Fruit fly (Drosophila melanogaster): ENCODE measurements around the gene CG17652.

Gene CG17652

dm6 chr2L:1708110-1708509 lies 24.0 kb downstream of the CG17652 start:
- TF ChIP-seq psq (GFP tag; optimal IDR thresholded peaks at IDR 0.05) (no peak), Hnf4 (GFP tag; optimal IDR thresholded peaks at IDR 0.05) (no peak), HLH106 (tag; optimal IDR thresholded peaks at IDR 0.05) (no peak), Vsx2 (GFP tag; optimal IDR thresholded peaks at IDR 0.05; ENCODE audit: partially characterized antibody) (no peak), sv (GFP tag; optimal IDR thresholded peaks at IDR 0.05) (no peak), Dfd (GFP tag; optimal IDR thresholded peaks at IDR 0.05) (no peak), h (GFP tag; optimal IDR thresholded peaks at IDR 0.05) (no peak), Dif (GFP tag; optimal IDR thresholded peaks at IDR 0.05; ENCODE audit: partially characterized antibody) (no peak), Hr78 (GFP tag; optimal IDR thresholded peaks at IDR 0.05) (no peak), fru (GFP tag; optimal IDR thresholded peaks at IDR 0.05) (no peak), Sp1 (GFP tag; optimal IDR thresholded peaks at IDR 0.05) (no peak), GATAd (GFP tag; optimal IDR thresholded peaks at IDR 0.05) (no peak), foxo (GFP tag; optimal IDR thresholded peaks at IDR 0.05) (no peak), lola (GFP tag; optimal IDR thresholded peaks at IDR 0.05) (no peak), pan (optimal IDR thresholded peaks at IDR 0.05) (no peak), dl (GFP tag; optimal IDR thresholded peaks at IDR 0.05; ENCODE audit: insufficient read depth in 1 of 2, partially characterized antibody in 2 of 2) (no peak)

dm6 chr2L:1706961-1707360 lies 25.2 kb downstream of the CG17652 start:
- TF ChIP-seq Rel (GFP tag; optimal IDR thresholded peaks at IDR 0.05) (no peak), Rel (tag; optimal IDR thresholded peaks at IDR 0.05) (no peak), br (GFP tag; optimal IDR thresholded peaks at IDR 0.05) (no peak), usp (GFP tag; optimal IDR thresholded peaks at IDR 0.05) (no peak), Hr78 (GFP tag; optimal IDR thresholded peaks at IDR 0.05) (no peak), tai (GFP tag; optimal IDR thresholded peaks at IDR 0.05) (no peak), Mio (GFP tag; optimal IDR thresholded peaks at IDR 0.05) (no peak), Dfd (GFP tag; optimal IDR thresholded peaks at IDR 0.05) (no peak), fru (GFP tag; optimal IDR thresholded peaks at IDR 0.05) (no peak), CG9705 (GFP tag; optimal IDR thresholded peaks at IDR 0.05) (no peak)

- no peak for TF ChIP-seq Hnf4 (GFP tag; optimal IDR thresholded peaks at IDR 0.05)
- no peak for TF ChIP-seq h (GFP tag; optimal IDR thresholded peaks at IDR 0.05)
- TF ChIP-seq Myc (optimal IDR thresholded peaks at IDR 0.05): peak; percentile 39
These were observed 27.4 kb downstream of the CG17652 start, which contains the start of gene cpb for dm6 chr2L:1704746-1705145. Gene cpb (plus strand): TSS chr2L:1704902.

- no peak for TF ChIP-seq Rel (GFP tag; optimal IDR thresholded peaks at IDR 0.05)
- no peak for TF ChIP-seq Rel (tag; optimal IDR thresholded peaks at IDR 0.05)
- no peak for TF ChIP-seq jim (GFP tag; optimal IDR thresholded peaks at IDR 0.05)
- no peak for TF ChIP-seq psq (GFP tag; optimal IDR thresholded peaks at IDR 0.05)
These were observed 35.9 kb downstream of the CG17652 start for dm6 chr2L:1696269-1696668.

- TF ChIP-seq Mio (GFP tag; optimal IDR thresholded peaks at IDR 0.05): no peak
- TF ChIP-seq h (GFP tag; optimal IDR thresholded peaks at IDR 0.05): peak; percentile 82
These were observed 39.3 kb downstream of the CG17652 start for dm6 chr2L:1692857-1693256.
